Worm (Caenorhabditis elegans) whole organism, early embryonic: ENCODE results near the gene mlk-1.

ENCODE experiments used
- B0310.2 ChIP-seq: sonication (generic microtip); optimal IDR thresholded peaks from 2 replicates; lab custom pipeline; 2016; ENCODE audit warnings: mild to moderate bottlenecking, missing genetic modification characterization, missing compliant biosample characterization
- F13C5.2 ChIP-seq: sonication (generic microtip); optimal IDR thresholded peaks from 2 replicates; lab custom pipeline; 2017; ENCODE audit warnings: mild to moderate bottlenecking, missing genetic modification characterization, inconsistent platforms, missing compliant biosample characterization
- aly-1 ChIP-seq: sonication (generic microtip); optimal IDR thresholded peaks from 2 replicates; lab custom pipeline; 2016; ENCODE audit warnings: missing genetic modification characterization, missing compliant biosample characterization
- ama-1 ChIP-seq: fragments of 150-350 bp; optimal IDR thresholded peaks from 2 replicates; lab custom pipeline; 2014
- ceh-13 ChIP-seq: fragments of 200-800 bp; sonication (Bioruptor generic); optimal IDR thresholded peaks from 2 replicates; lab custom pipeline; 2018; ENCODE audit warnings: mild to moderate bottlenecking, missing genetic modification characterization, missing compliant biosample characterization
- ceh-36 ChIP-seq: sonication (generic microtip); optimal IDR thresholded peaks from 2 replicates; lab custom pipeline; 2016; ENCODE audit warnings: missing genetic modification characterization, inconsistent platforms, missing compliant biosample characterization
- ets-7 ChIP-seq: sonication (generic microtip); optimal IDR thresholded peaks from 2 replicates; lab custom pipeline; 2016; ENCODE audit warnings: missing genotype, missing genetic modification characterization, missing compliant biosample characterization
- flt-1 ChIP-seq: fragments of 200-800 bp; sonication (Bioruptor generic); IDR thresholded peaks from 2 replicates; pipeline ENCODE4 v1.3.6; 2022; ENCODE audit warnings: missing genetic modification characterization, missing compliant biosample characterization
- hmbx-1 ChIP-seq: sonication (generic microtip); optimal IDR thresholded peaks from 2 replicates; lab custom pipeline; 2016; ENCODE audit warnings: mild to moderate bottlenecking, missing genetic modification characterization, missing compliant biosample characterization
- hmg-4 ChIP-seq: fragments of 200-800 bp; sonication (Bioruptor generic); optimal IDR thresholded peaks from 2 replicates; lab custom pipeline; 2018; ENCODE audit warnings: mild to moderate bottlenecking, missing genetic modification characterization, missing compliant biosample characterization
- hnd-1 ChIP-seq: sonication (generic microtip); optimal IDR thresholded peaks from 2 replicates; lab custom pipeline; 2016; ENCODE audit warnings: missing genetic modification characterization, missing compliant biosample characterization
- pes-1 ChIP-seq: fragments of 200-800 bp; sonication (Bioruptor generic); IDR thresholded peaks from 2 replicates; pipeline ENCODE4 v1.3.6; 2022; ENCODE audit warnings: missing genetic modification reagents, missing genetic modification characterization, missing compliant biosample characterization
- scrt-1 ChIP-seq: fragments of 200-800 bp; sonication (Bioruptor generic); IDR thresholded peaks from 2 replicates; pipeline ENCODE4 v1.3.6; 2022; ENCODE audit warnings: missing genetic modification characterization, missing compliant biosample characterization
- sea-1 ChIP-seq: fragments of 200-800 bp; sonication (Bioruptor generic); conservative IDR thresholded peaks from 2 replicates; pipeline ENCODE4 v1.3.6; 2022; ENCODE audit warnings: missing genetic modification characterization, missing compliant biosample characterization
- tbx-11 ChIP-seq: fragments of 200-800 bp; sonication (Bioruptor generic); IDR thresholded peaks from 2 replicates; pipeline ENCODE4 v1.3.6; 2022; ENCODE audit warnings: missing genetic modification characterization, missing compliant biosample characterization
- tbx-37 ChIP-seq: fragments of 200-800 bp; sonication (Bioruptor generic); conservative IDR thresholded peaks from 2 replicates; pipeline ENCODE4 v1.3.6; 2022; ENCODE audit warnings: missing genetic modification reagents, missing genetic modification characterization, missing compliant biosample characterization
- tra-4 ChIP-seq: sonication (generic microtip); optimal IDR thresholded peaks from 2 replicates; lab custom pipeline; 2017; ENCODE audit warnings: missing genetic modification characterization, missing compliant biosample characterization

Gene mlk-1

DNA sequence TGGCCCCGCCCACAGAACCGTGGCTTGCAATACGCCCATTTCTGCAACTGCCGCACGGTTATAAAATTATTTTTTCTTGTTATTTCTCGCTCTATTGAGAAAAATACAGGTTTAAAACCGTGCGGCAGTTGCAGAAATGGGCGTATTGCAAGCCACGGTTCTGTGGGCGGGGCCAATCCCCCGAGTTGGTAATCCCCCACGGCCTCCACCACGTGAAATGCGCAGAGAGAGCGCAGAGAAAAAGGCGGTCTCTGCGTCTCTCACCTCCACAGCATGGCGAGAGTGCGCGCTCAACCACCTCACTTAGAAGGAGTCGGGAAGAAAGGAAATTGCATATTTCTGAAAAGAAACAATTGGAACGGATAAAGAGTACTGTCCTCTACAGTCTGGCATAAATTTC lies 17.4 kb downstream of the mlk-1 start:
- peak; percentile 42; the same call in 1 of the 2 replicates for TF ChIP-seq pes-1 (GFP tag; lab: Robert Waterston, UW)
- TF ChIP-seq sea-1 (GFP tag; lab: Robert Waterston, UW) = peak; percentile 69; the same call in 1 of the 2 replicates
- peak; percentile 88 for TF ChIP-seq scrt-1 (GFP tag; lab: Robert Waterston, UW)

- TF ChIP-seq tbx-11 (GFP tag; lab: Robert Waterston, UW) = no peak
- no peak for TF ChIP-seq B0310.2 (tag; lab: Kevin White, UChicago)
- TF ChIP-seq scrt-1 (GFP tag; lab: Robert Waterston, UW) = no peak
- no peak for TF ChIP-seq F13C5.2 (tag; lab: Kevin White, UChicago)
- TF ChIP-seq tbx-37 (GFP tag; lab: Robert Waterston, UW) = no peak
- TF ChIP-seq flt-1 (GFP tag; lab: Robert Waterston, UW) = no peak
- TF ChIP-seq ama-1 = no peak
- TF ChIP-seq pes-1 (GFP tag; lab: Robert Waterston, UW) = no peak
- TF ChIP-seq hmg-4 (GFP tag; lab: Kevin White, UChicago) = no peak
- TF ChIP-seq hmbx-1 = no peak
These were observed 18.1 kb downstream of the mlk-1 start for ce11 chrV:5046558-5046957.

DNA sequence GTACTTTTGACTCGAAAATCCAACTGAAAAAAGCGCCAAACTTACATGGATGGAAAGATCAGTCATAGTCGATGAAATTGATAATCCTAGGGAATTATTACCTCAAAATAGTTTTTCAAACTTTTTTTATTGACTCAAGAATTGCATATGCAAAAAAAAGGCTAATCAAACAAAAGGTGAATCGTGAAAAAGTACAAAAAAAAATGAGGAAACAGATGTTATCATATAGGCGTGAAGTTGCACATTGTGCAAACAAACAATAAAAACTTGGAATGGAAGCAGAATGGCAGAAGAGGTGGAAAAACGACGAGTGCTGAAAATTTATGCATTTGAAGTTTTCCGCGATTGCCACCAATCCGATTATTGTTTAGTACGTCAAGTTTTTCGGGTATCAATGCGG lies 18.5 kb downstream of the mlk-1 start, which contains the start of gene exc-14:
TSS of gene exc-14 (minus strand) at position 101 of the 400 bp plus-strand sequence.
- TF ChIP-seq ama-1 (no peak), aly-1 (no peak), tra-4 (tag; lab: Kevin White, UChicago) (no peak), pes-1 (GFP tag; lab: Robert Waterston, UW) (no peak), ets-7 (no peak), hmbx-1 (no peak), sea-1 (GFP tag; lab: Robert Waterston, UW) (no peak), tbx-11 (GFP tag; lab: Robert Waterston, UW) (no peak), hnd-1 (tag; lab: Kevin White, UChicago) (no peak)

DNA sequence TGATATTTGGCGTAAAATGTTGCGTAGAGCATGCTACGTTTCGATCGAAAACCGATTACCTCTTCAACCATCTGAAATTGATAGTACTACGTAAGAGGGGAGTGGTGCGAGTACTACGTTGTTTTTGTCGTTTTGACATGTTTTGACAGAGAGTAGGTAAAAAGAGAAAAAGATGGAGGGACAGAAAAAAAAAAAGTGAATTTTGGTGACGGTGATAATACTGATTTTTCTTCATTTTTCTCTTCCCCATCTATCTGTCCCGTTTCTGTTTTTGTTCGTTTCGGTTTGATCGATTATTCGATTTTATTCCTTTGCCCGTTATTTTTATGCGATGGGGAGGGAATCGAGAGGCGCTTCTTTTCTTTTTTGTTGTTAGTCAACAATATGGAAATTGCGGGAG lies 23.7 kb downstream of the mlk-1 start, which contains the start of gene K11D12.8:
TSS of gene K11D12.8 (minus strand) at position 77 of the 400 bp plus-strand sequence.
- TF ChIP-seq aly-1 = no peak
- TF ChIP-seq ceh-13 (GFP tag; lab: Kevin White, UChicago) = no peak

DNA sequence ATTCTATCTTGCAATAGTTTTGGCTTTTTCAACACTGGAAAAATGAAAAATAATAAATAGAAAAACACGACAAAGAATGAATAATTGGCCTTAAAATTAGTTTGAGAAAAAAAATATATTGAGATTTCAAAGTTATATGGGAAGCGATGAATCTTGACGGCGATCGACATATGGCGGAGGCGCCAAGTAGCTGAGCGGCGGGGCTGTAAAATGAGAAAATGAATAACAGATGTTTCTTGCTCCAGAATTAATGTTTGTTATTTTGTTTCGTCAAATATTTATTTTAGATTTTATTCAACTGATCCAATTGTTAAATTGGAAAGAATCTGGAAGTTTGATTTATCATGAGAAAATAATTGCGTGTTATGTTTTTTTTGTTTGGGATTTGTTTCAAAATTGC lies 25.1 kb downstream of the mlk-1 start, which contains the start of gene K11D12.11:
TSS of gene K11D12.11 (minus strand) at position 42 of the 400 bp plus-strand sequence.
- no peak for TF ChIP-seq tbx-11 (GFP tag; lab: Robert Waterston, UW)
- TF ChIP-seq ets-7 = no peak
- no peak for TF ChIP-seq aly-1
- no peak for TF ChIP-seq tbx-37 (GFP tag; lab: Robert Waterston, UW)
- no peak for TF ChIP-seq sea-1 (GFP tag; lab: Robert Waterston, UW)
- TF ChIP-seq F13C5.2 (tag; lab: Kevin White, UChicago) = no peak

ce11 chrV:5038449-5038848 lies 26.2 kb downstream of the mlk-1 start:
- TF ChIP-seq ceh-13 (GFP tag; lab: Kevin White, UChicago) (no peak), tbx-37 (GFP tag; lab: Robert Waterston, UW) (no peak), tbx-11 (GFP tag; lab: Robert Waterston, UW) (no peak), hmbx-1 (no peak), hnd-1 (tag; lab: Kevin White, UChicago) (no peak), B0310.2 (tag; lab: Kevin White, UChicago) (no peak), ceh-36 (tag; lab: Kevin White, UChicago) (no peak), sea-1 (GFP tag; lab: Robert Waterston, UW) (no peak), ets-7 (no peak), ama-1 (no peak), pes-1 (GFP tag; lab: Robert Waterston, UW) (no peak)

DNA sequence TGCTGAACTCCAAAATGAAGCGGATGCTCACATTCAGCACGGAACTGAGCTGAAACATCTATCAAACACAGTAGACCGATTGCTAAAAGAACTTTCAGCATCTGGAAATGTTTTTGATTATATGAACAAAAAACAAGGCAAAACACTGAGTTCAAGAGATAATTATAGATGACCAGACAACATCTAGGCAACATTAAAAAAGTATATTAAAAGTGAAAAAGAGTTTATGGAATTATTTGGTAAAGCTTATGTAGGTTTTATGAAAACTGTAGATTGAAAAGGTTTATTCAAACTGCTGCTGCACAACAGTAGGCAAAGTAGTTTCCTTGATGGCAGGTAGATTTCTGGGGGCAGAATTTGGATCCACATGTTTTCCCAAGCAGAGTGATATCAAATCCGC lies 28.2 kb downstream of the mlk-1 start, which contains the start of gene K11D12.7:
TSS of gene K11D12.7 (minus strand) at position 101 of the 400 bp plus-strand sequence.
- TF ChIP-seq B0310.2 (tag; lab: Kevin White, UChicago) (no peak), tbx-37 (GFP tag; lab: Robert Waterston, UW) (no peak), ets-7 (no peak), F13C5.2 (tag; lab: Kevin White, UChicago) (no peak), tbx-11 (GFP tag; lab: Robert Waterston, UW) (no peak), tra-4 (tag; lab: Kevin White, UChicago) (no peak), scrt-1 (GFP tag; lab: Robert Waterston, UW) (no peak), hmbx-1 (no peak), flt-1 (GFP tag; lab: Robert Waterston, UW) (no peak), hnd-1 (tag; lab: Kevin White, UChicago) (no peak), aly-1 (no peak), hmg-4 (GFP tag; lab: Kevin White, UChicago) (no peak), ama-1 (no peak)

DNA sequence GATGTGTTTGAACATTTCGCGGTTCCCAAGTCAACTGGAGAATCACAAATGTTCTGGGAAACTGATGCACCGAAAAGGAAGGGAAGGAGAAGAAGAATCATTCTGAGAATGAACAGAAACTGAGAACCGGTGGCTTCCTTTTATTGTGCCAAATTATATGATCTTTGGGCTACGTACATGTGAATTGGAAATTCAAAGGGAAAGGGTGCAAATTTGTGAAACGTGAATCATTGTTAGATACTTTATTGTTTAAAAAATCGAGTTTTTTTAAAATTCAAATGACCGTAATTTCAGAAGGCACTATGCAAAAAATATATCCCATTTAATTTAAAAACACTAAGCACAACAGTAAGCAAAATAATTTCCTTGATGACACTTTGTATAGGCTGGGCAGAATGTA lies 29.6 kb downstream of the mlk-1 start, which contains the start of gene K11D12.6:
TSS of gene K11D12.6 (minus strand) at position 101 of the 400 bp plus-strand sequence.
- no peak for TF ChIP-seq ceh-36 (tag; lab: Kevin White, UChicago)

DNA sequence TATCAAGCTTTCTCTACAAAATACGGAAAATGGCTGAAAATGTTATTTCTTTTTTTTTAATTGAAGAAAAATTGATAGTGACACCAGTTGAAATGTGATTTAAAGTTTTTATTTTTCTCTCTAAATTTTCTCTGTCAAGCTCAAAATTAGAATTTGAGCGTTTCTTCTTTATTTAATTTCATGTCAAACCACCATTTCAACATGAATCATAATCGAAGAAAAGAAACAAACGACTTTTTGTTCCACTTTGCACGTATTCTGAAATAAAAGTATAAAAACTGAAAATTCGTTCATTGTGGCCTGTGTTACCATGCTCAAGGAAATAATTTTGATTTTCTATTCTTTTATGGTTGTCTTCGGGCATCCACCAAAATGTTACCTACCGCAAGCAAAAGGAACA lies 31.5 kb downstream of the mlk-1 start, which contains the start of gene K11D12.13:
TSS of gene K11D12.13 (plus strand) at position 301 of the 400 bp plus-strand sequence.
- no peak for TF ChIP-seq tra-4 (tag; lab: Kevin White, UChicago)
- no peak for TF ChIP-seq pes-1 (GFP tag; lab: Robert Waterston, UW)
- TF ChIP-seq F13C5.2 (tag; lab: Kevin White, UChicago) = no peak
- no peak for TF ChIP-seq flt-1 (GFP tag; lab: Robert Waterston, UW)
- TF ChIP-seq hmbx-1 = no peak
- no peak for TF ChIP-seq tbx-11 (GFP tag; lab: Robert Waterston, UW)
- no peak for TF ChIP-seq tbx-37 (GFP tag; lab: Robert Waterston, UW)
- TF ChIP-seq aly-1 = no peak
- TF ChIP-seq hmg-4 (GFP tag; lab: Kevin White, UChicago) = no peak
- no peak for TF ChIP-seq ama-1
- TF ChIP-seq ceh-13 (GFP tag; lab: Kevin White, UChicago) = no peak
- no peak for TF ChIP-seq ets-7
- TF ChIP-seq scrt-1 (GFP tag; lab: Robert Waterston, UW) = no peak
- TF ChIP-seq sea-1 (GFP tag; lab: Robert Waterston, UW) = no peak
- no peak for TF ChIP-seq B0310.2 (tag; lab: Kevin White, UChicago)
- TF ChIP-seq ceh-36 (tag; lab: Kevin White, UChicago) = no peak
- TF ChIP-seq hnd-1 (tag; lab: Kevin White, UChicago) = no peak
